Worm (Caenorhabditis elegans) whole organism, early embryonic: Measurements from ENCODE around the gene Y54G2A.13.

Experiments used
- B0310.2 ChIP-seq: sonication (generic microtip); optimal IDR thresholded peaks from 2 replicates; lab custom pipeline; 2016; ENCODE audit warnings: mild to moderate bottlenecking, missing genetic modification characterization, missing compliant biosample characterization
- F13C5.2 ChIP-seq: sonication (generic microtip); optimal IDR thresholded peaks from 2 replicates; lab custom pipeline; 2017; ENCODE audit warnings: mild to moderate bottlenecking, missing genetic modification characterization, inconsistent platforms, missing compliant biosample characterization
- aly-1 ChIP-seq: sonication (generic microtip); optimal IDR thresholded peaks from 2 replicates; lab custom pipeline; 2016; ENCODE audit warnings: missing genetic modification characterization, missing compliant biosample characterization
- ama-1 ChIP-seq: fragments of 150-350 bp; optimal IDR thresholded peaks from 2 replicates; lab custom pipeline; 2014
- ceh-13 ChIP-seq: fragments of 200-800 bp; sonication (Bioruptor generic); optimal IDR thresholded peaks from 2 replicates; lab custom pipeline; 2018; ENCODE audit warnings: mild to moderate bottlenecking, missing genetic modification characterization, missing compliant biosample characterization
- ceh-36 ChIP-seq: sonication (generic microtip); optimal IDR thresholded peaks from 2 replicates; lab custom pipeline; 2016; ENCODE audit warnings: missing genetic modification characterization, inconsistent platforms, missing compliant biosample characterization
- ets-7 ChIP-seq: sonication (generic microtip); optimal IDR thresholded peaks from 2 replicates; lab custom pipeline; 2016; ENCODE audit warnings: missing genotype, missing genetic modification characterization, missing compliant biosample characterization
- flt-1 ChIP-seq: fragments of 200-800 bp; sonication (Bioruptor generic); IDR thresholded peaks from 2 replicates; pipeline ENCODE4 v1.3.6; 2022; ENCODE audit warnings: missing genetic modification characterization, missing compliant biosample characterization
- hmbx-1 ChIP-seq: sonication (generic microtip); optimal IDR thresholded peaks from 2 replicates; lab custom pipeline; 2016; ENCODE audit warnings: mild to moderate bottlenecking, missing genetic modification characterization, missing compliant biosample characterization
- hmg-4 ChIP-seq: fragments of 200-800 bp; sonication (Bioruptor generic); optimal IDR thresholded peaks from 2 replicates; lab custom pipeline; 2018; ENCODE audit warnings: mild to moderate bottlenecking, missing genetic modification characterization, missing compliant biosample characterization
- hnd-1 ChIP-seq: sonication (generic microtip); optimal IDR thresholded peaks from 2 replicates; lab custom pipeline; 2016; ENCODE audit warnings: missing genetic modification characterization, missing compliant biosample characterization
- pes-1 ChIP-seq: fragments of 200-800 bp; sonication (Bioruptor generic); IDR thresholded peaks from 2 replicates; pipeline ENCODE4 v1.3.6; 2022; ENCODE audit warnings: missing genetic modification reagents, missing genetic modification characterization, missing compliant biosample characterization
- scrt-1 ChIP-seq: fragments of 200-800 bp; sonication (Bioruptor generic); IDR thresholded peaks from 2 replicates; pipeline ENCODE4 v1.3.6; 2022; ENCODE audit warnings: missing genetic modification characterization, missing compliant biosample characterization
- sea-1 ChIP-seq: fragments of 200-800 bp; sonication (Bioruptor generic); conservative IDR thresholded peaks from 2 replicates; pipeline ENCODE4 v1.3.6; 2022; ENCODE audit warnings: missing genetic modification characterization, missing compliant biosample characterization
- tbx-11 ChIP-seq: fragments of 200-800 bp; sonication (Bioruptor generic); IDR thresholded peaks from 2 replicates; pipeline ENCODE4 v1.3.6; 2022; ENCODE audit warnings: missing genetic modification characterization, missing compliant biosample characterization
- tbx-37 ChIP-seq: fragments of 200-800 bp; sonication (Bioruptor generic); conservative IDR thresholded peaks from 2 replicates; pipeline ENCODE4 v1.3.6; 2022; ENCODE audit warnings: missing genetic modification reagents, missing genetic modification characterization, missing compliant biosample characterization
- tra-4 ChIP-seq: sonication (generic microtip); optimal IDR thresholded peaks from 2 replicates; lab custom pipeline; 2017; ENCODE audit warnings: missing genetic modification characterization, missing compliant biosample characterization

Y54G2A.13 gene

DNA sequence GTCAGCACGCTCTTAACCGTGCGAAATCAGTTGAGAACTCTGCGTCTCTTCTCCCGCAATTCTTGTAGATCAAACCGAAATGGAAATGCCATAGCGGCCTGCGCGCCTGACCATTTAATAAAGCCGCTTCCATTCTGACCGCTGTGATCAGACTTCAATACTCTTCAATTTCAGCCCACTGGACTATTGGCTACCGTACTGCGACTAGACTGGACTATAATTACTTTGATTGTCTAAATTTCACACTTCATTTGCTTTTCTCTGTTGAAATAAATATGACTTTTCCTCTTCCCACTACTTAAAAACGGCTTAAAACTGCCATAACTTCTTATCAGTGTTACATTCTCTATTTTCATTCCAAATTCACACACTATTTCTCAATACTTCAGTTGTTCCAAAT lies 18.8 kb upstream of the Y54G2A.13 start, which contains the start of gene Y54G2A.7:
Gene Y54G2A.7 (plus strand): TSS at position 301 of the 400 bp plus-strand sequence.
- TF ChIP-seq pes-1 (GFP tag; lab: Robert Waterston, UW): no peak

DNA sequence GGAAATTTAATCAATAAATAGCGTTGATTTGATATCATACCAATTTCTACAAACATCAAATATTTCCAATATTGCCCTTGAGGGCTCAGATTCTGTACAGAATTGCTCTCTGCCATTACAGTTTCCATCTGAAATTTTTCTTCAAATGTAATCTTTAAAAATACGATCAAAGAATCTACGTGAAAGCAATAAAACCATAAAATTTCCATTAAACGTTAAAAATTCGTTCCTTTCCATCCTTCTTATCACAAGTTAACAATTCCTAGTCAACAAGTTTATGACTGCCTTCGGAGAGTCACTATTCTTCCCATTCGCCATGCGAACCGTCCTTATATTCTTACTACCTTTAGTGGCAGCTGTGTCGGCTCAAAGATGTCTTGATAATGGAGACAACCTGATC lies 15.8 kb upstream of the Y54G2A.13 start, which contains the start of gene clec-82:
Gene clec-82 (plus strand): TSS at position 301 of the 400 bp plus-strand sequence.
- no peak for TF ChIP-seq ceh-13 (GFP tag; lab: Kevin White, UChicago)
- TF ChIP-seq hnd-1: no peak
- TF ChIP-seq tra-4: no peak
- no peak for TF ChIP-seq pes-1 (GFP tag; lab: Robert Waterston, UW)
- no peak for TF ChIP-seq B0310.2 (tag; lab: Kevin White, UChicago)

DNA sequence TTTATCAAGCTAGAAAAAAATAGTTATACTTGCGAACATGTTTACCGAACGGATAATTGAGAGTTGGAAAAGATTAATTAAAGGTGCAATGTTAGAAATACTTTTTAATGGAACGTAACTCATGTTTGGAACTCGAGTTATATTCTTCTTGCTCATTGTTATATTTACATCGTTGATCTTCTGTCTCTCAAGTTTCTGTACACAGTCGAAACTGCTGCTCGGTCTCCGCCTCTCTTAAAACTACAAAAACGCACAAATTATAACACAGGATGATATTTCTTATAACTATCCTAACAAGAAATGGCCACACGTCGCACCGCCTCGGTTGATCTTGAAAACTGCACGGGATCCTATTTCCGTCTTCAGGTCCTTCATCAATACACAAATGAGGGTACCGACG lies 15.0 kb upstream of the Y54G2A.13 start, which contains the start of gene pudl-2:
Gene pudl-2 (plus strand): TSS at position 301 of the 400 bp plus-strand sequence.
- no peak for TF ChIP-seq F13C5.2 (tag; lab: Kevin White, UChicago)
- no peak for TF ChIP-seq ceh-13 (GFP tag; lab: Kevin White, UChicago)
- TF ChIP-seq B0310.2 (tag; lab: Kevin White, UChicago): no peak

DNA sequence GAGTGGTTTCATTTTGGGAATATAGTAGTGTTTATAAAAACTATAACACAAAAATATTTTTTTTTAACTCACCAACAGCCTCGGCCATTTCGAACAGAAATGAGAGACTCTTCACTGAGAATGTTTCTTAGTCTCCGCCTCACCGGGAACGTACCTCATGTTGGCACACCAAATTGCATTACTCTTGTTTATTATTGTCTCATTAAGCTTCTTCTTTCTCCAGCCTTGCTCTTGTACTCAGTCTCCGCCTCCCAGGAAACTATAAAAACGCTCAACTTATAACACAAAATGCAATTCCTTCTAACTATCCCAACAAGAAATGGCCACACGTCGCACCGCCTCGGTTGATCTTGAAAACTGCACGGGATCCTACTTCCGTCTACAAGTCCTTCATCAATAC lies 13.1 kb upstream of the Y54G2A.13 start, which contains the start of the genes Y54G2A.48 and pudl-1:
Gene Y54G2A.48 (minus strand): TSS at position 101 of the 400 bp plus-strand sequence.
Gene pudl-1 (plus strand): TSS at position 320 of the 400 bp plus-strand sequence.
- TF ChIP-seq tbx-11 (GFP tag; lab: Robert Waterston, UW) (no peak), pes-1 (GFP tag; lab: Robert Waterston, UW) (no peak), scrt-1 (GFP tag; lab: Robert Waterston, UW) (no peak), ceh-36 (no peak), ets-7 (no peak), B0310.2 (tag; lab: Kevin White, UChicago) (no peak), sea-1 (GFP tag; lab: Robert Waterston, UW) (no peak), tbx-37 (no peak), ceh-13 (GFP tag; lab: Kevin White, UChicago) (no peak), F13C5.2 (tag; lab: Kevin White, UChicago) (no peak), aly-1 (tag; lab: Kevin White, UChicago) (no peak), hmbx-1 (tag; lab: Kevin White, UChicago) (no peak), hmg-4 (GFP tag; lab: Kevin White, UChicago) (no peak), tra-4 (no peak), hnd-1 (no peak), flt-1 (GFP tag; lab: Robert Waterston, UW) (no peak), ama-1 (lab: Kevin White, UChicago) (no peak)

DNA sequence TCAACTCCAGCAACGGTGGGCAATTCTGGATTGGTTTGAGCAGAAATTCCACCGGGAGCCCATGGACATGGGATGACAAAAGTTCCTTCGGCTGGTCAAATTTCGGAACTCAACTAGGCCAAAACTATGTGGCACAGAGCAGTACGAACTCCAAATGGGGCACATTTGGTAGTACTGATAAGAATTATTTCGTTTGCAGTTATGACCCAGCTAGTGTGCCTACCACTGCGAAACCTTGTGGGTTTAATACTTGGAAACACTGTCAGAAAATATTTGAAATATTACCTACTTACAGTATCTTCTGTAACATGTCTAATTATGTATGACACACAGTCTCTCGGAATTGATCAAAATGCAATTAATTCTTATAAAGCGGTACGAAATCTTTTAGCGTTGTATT lies 6.8 kb upstream of the Y54G2A.13 start:
- TF ChIP-seq tbx-11 (GFP tag; lab: Robert Waterston, UW) (no peak), ceh-36 (no peak), tra-4 (no peak), sea-1 (GFP tag; lab: Robert Waterston, UW) (no peak), tbx-37 (no peak), ceh-13 (GFP tag; lab: Kevin White, UChicago) (no peak), F13C5.2 (tag; lab: Kevin White, UChicago) (no peak)

DNA sequence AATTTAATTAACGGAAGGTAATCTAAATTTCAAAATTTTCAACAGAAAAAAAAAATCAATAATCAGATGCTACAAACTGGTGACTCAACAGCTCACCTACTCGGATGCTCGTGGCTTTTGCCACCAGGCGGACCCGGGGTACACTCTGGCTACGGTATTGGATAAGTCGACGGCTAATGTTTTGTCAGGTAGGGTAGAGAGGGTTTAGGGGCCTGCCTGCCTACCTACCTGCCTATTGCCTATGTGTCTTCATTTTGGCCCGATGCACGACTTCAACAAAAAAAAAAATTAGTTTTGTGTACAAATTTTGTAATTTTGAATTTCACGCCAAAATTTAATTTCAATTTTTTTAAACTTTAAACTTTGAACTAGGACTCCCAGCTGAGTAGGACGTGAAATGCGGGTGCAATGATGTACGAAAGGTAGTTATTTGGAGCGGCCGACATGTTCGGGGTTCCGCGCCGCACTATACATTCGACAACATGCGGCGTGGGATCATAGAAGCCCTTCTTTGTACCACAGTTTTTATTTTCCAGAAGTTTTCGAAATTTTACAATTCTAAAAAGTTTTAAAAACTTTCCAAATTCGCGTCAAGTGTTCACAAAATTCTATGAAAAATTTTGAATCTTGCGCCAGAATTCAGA lies 6.0 kb upstream of the Y54G2A.13 start:
- TF ChIP-seq ceh-13 (GFP tag; lab: Kevin White, UChicago) (no peak), tbx-37 (no peak), aly-1 (tag; lab: Kevin White, UChicago) (no peak), pes-1 (GFP tag; lab: Robert Waterston, UW) (no peak), ama-1 (lab: Kevin White, UChicago) (no peak), hmg-4 (GFP tag; lab: Kevin White, UChicago) (no peak), B0310.2 (tag; lab: Kevin White, UChicago) (no peak), ceh-36 (no peak)

DNA sequence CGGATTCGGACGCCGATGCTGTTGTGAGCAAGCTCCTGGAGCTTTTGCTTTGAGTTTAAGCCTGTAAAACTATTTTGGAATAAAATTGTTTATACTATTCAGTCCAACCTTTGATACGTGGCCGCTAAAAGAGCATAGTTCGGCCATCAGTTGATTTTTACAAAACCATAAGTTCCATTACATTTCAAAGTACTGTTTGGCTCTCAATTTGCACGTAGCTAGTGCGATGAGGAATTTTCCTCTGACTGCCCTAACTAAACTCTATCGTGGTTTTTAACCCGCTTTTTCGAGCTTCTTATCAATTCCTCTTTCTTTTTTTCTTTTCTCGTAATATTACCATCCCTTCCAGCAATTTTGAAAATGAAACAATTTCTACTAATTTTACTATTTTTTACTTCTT lies 3.9 kb upstream of the Y54G2A.13 start, which contains the start of gene clec-80:
Gene clec-80 (plus strand): TSS at position 301 of the 400 bp plus-strand sequence.
- no peak for TF ChIP-seq scrt-1 (GFP tag; lab: Robert Waterston, UW)
- TF ChIP-seq tbx-11 (GFP tag; lab: Robert Waterston, UW): no peak
- TF ChIP-seq tra-4: no peak
- TF ChIP-seq ceh-36: no peak
- no peak for TF ChIP-seq hnd-1
- TF ChIP-seq sea-1 (GFP tag; lab: Robert Waterston, UW): no peak
- no peak for TF ChIP-seq B0310.2 (tag; lab: Kevin White, UChicago)
- no peak for TF ChIP-seq F13C5.2 (tag; lab: Kevin White, UChicago)
- no peak for TF ChIP-seq hmbx-1 (tag; lab: Kevin White, UChicago)
- no peak for TF ChIP-seq tbx-37
- TF ChIP-seq ets-7: no peak
- no peak for TF ChIP-seq ama-1 (lab: Kevin White, UChicago)
- no peak for TF ChIP-seq aly-1 (tag; lab: Kevin White, UChicago)
- no peak for TF ChIP-seq pes-1 (GFP tag; lab: Robert Waterston, UW)
- no peak for TF ChIP-seq hmg-4 (GFP tag; lab: Kevin White, UChicago)
- TF ChIP-seq flt-1 (GFP tag; lab: Robert Waterston, UW): no peak
- no peak for TF ChIP-seq ceh-13 (GFP tag; lab: Kevin White, UChicago)

DNA sequence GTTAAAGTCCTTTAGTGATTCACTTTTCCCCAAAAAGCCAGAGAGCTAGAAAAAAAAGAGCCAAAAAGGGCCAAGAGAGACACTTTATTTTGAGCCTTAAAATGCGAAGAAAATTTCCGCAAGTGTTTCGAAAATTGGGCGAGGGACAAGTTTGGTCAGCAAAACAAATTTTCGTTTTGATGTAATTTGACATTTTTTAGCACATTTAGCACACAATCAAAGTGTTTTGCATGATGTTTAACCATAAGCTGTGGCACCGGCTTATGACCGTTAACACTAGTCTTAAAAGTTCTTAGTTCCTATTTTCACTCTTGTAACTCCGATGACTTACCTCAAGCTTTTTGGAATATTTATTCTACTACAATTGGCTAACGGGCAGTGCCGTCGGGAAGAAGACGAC lies 875 bp upstream of the Y54G2A.13 start, which contains the start of gene Y54G2A.37:
Gene Y54G2A.37 (plus strand): TSS at position 301 of the 400 bp plus-strand sequence.
- TF ChIP-seq tbx-11 (GFP tag; lab: Robert Waterston, UW) (no peak), scrt-1 (GFP tag; lab: Robert Waterston, UW) (no peak)
